Worm (Caenorhabditis elegans) whole organism, L2 larva: ENCODE results near the gene ntl-3.

ENCODE experiments used
- C34F6.9 ChIP-seq: fragments of 150-350 bp; optimal IDR thresholded peaks from 2 replicates; lab custom pipeline; 2014; ENCODE audit warnings: missing biosample characterization, missing genetic modification characterization
- Y55F3AM.14 ChIP-seq: fragments of 200-800 bp; sonication (Bioruptor generic); optimal IDR thresholded peaks from 2 replicates; lab custom pipeline; 2018; ENCODE audit warnings: mild to moderate bottlenecking, missing genetic modification characterization, missing compliant biosample characterization
- blmp-1 ChIP-seq: sonication (generic microtip); optimal IDR thresholded peaks from 2 replicates; lab custom pipeline; 2017; ENCODE audit warnings: missing genetic modification characterization, mild to moderate bottlenecking, missing compliant biosample characterization, antibody characterized with exemption, moderate library complexity; ENCODE audit not compliant: insufficient read depth
- ceh-16 ChIP-seq: fragments of 150-350 bp; optimal IDR thresholded peaks from 2 replicates; lab custom pipeline; 2014; ENCODE audit warnings: missing biosample characterization, missing genetic modification characterization
- crh-2 ChIP-seq: sonication (generic microtip); optimal IDR thresholded peaks from 2 replicates; lab custom pipeline; 2017; ENCODE audit warnings: missing biosample characterization, missing genetic modification characterization
- dmd-4 ChIP-seq: sonication (generic microtip); optimal IDR thresholded peaks from 2 replicates; lab custom pipeline; 2017; ENCODE audit warnings: missing biosample characterization, missing genetic modification characterization
- egl-27 ChIP-seq: sonication (generic microtip); optimal IDR thresholded peaks from 3 replicates; lab custom pipeline; 2017; ENCODE audit warnings: missing biosample characterization, missing genetic modification reagents, missing genetic modification characterization
- elt-3 ChIP-seq: sonication (generic microtip); optimal IDR thresholded peaks from 2 replicates; lab custom pipeline; 2017; ENCODE audit warnings: missing biosample characterization, missing genetic modification characterization
- fos-1 ChIP-seq: fragments of 150-350 bp; optimal IDR thresholded peaks from 2 replicates; lab custom pipeline; 2014; ENCODE audit warnings: missing biosample characterization, missing genetic modification characterization
- gmeb-1 ChIP-seq: fragments of 150-350 bp; optimal IDR thresholded peaks from 2 replicates; lab custom pipeline; 2014; ENCODE audit warnings: missing biosample characterization, missing genetic modification characterization
- lin-11 ChIP-seq: fragments of 150-350 bp; sonication (generic microtip); optimal IDR thresholded peaks from 2 replicates; lab custom pipeline; 2014; ENCODE audit warnings: missing biosample characterization, missing genetic modification characterization, inconsistent platforms, mixed read lengths
- lsy-2 ChIP-seq, 2 experiments: fragments of 150-350 bp in 1 of 2; sonication (generic microtip) in 1 of 2; optimal IDR thresholded peaks; 2 replicates each; lab custom pipeline; 2014 to 2017; ENCODE audit warnings: missing biosample characterization in 2 of 2, missing genetic modification characterization in 2 of 2
- mab-5 ChIP-seq: fragments of 150-350 bp; optimal IDR thresholded peaks from 2 replicates; lab custom pipeline; 2014; ENCODE audit warnings: missing biosample characterization, missing genetic modification characterization
- mbf-1 ChIP-seq: sonication (generic microtip); optimal IDR thresholded peaks from 2 replicates; lab custom pipeline; 2017; ENCODE audit warnings: missing biosample characterization, missing genetic modification characterization
- mdl-1 ChIP-seq, 2 experiments: fragments of 150-350 bp in 1 of 2; sonication (generic microtip) in 1 of 2; optimal IDR thresholded peaks; 2 replicates each; lab custom pipeline; 2017; ENCODE audit warnings: missing biosample characterization in 2 of 2, missing genetic modification characterization in 2 of 2
- nhr-10 ChIP-seq: sonication (generic microtip); optimal IDR thresholded peaks from 2 replicates; lab custom pipeline; 2017; ENCODE audit warnings: missing biosample characterization, missing genetic modification characterization
- nhr-129 ChIP-seq: fragments of 150-350 bp; optimal IDR thresholded peaks from 2 replicates; lab custom pipeline; 2014; ENCODE audit warnings: missing biosample characterization, missing genetic modification characterization
- nhr-21 ChIP-seq: fragments of 150-350 bp; optimal IDR thresholded peaks from 2 replicates; lab custom pipeline; 2014; ENCODE audit warnings: missing biosample characterization, missing genetic modification characterization
- nhr-23 ChIP-seq: fragments of 150-350 bp; optimal IDR thresholded peaks from 2 replicates; lab custom pipeline; 2014; ENCODE audit warnings: missing biosample characterization, missing genetic modification reagents, missing genetic modification characterization
- nhr-237 ChIP-seq: fragments of 150-350 bp; optimal IDR thresholded peaks from 2 replicates; lab custom pipeline; 2014; ENCODE audit warnings: missing biosample characterization, missing genetic modification characterization
- nhr-25 ChIP-seq: fragments of 150-350 bp; sonication (generic microtip); optimal IDR thresholded peaks from 3 replicates; lab custom pipeline; 2014; ENCODE audit warnings: missing biosample characterization, missing genetic modification characterization
- nhr-6 ChIP-seq: fragments of 150-350 bp; optimal IDR thresholded peaks from 2 replicates; lab custom pipeline; 2014; ENCODE audit warnings: missing biosample characterization, missing genetic modification characterization
- nhr-77 ChIP-seq: fragments of 150-350 bp; optimal IDR thresholded peaks from 2 replicates; lab custom pipeline; 2014; ENCODE audit warnings: missing biosample characterization, missing genetic modification characterization
- sem-4 ChIP-seq: fragments of 150-350 bp; optimal IDR thresholded peaks from 2 replicates; lab custom pipeline; 2014; ENCODE audit warnings: missing biosample characterization, missing genetic modification reagents, missing genetic modification characterization
- sma-3 ChIP-seq: sonication (generic microtip); optimal IDR thresholded peaks from 2 replicates; lab custom pipeline; 2016; ENCODE audit warnings: missing genetic modification reagents, missing genetic modification characterization, missing compliant biosample characterization
- sma-9 ChIP-seq, 2 experiments: fragments of 150-350 bp in 1 of 2; sonication (generic microtip) in 1 of 2; optimal IDR thresholded peaks; 2 replicates each; lab custom pipeline; 2014 to 2016; ENCODE audit warnings: missing genetic modification characterization in 2 of 2, mild to moderate bottlenecking in 1 of 2, missing biosample characterization in 1 of 2, missing compliant biosample characterization in 1 of 2, missing genetic modification reagents in 1 of 2, moderate library complexity in 1 of 2
- snpc-4 ChIP-seq: fragments of 150-350 bp; optimal IDR thresholded peaks from 2 replicates; lab custom pipeline; 2014; ENCODE audit warnings: missing biosample characterization, missing genetic modification characterization
- unc-39 ChIP-seq: fragments of 150-350 bp; optimal IDR thresholded peaks from 2 replicates; lab custom pipeline; 2014; ENCODE audit warnings: missing biosample characterization, missing genetic modification characterization
- unc-55 ChIP-seq: fragments of 150-350 bp; sonication (generic microtip); optimal IDR thresholded peaks from 3 replicates; lab custom pipeline; 2014; ENCODE audit warnings: missing biosample characterization, missing genetic modification reagents, missing genetic modification characterization
- unc-62 ChIP-seq: fragments of 150-350 bp; optimal IDR thresholded peaks from 2 replicates; lab custom pipeline; 2014; ENCODE audit warnings: missing biosample characterization, missing genetic modification reagents, missing genetic modification characterization
- zag-1 ChIP-seq: fragments of 150-350 bp; optimal IDR thresholded peaks from 2 replicates; lab custom pipeline; 2014; ENCODE audit warnings: missing biosample characterization, missing genetic modification characterization
- ztf-4 ChIP-seq: fragments of 150-350 bp; optimal IDR thresholded peaks from 2 replicates; lab custom pipeline; 2014; ENCODE audit warnings: missing biosample characterization, missing genetic modification characterization

The ntl-3 gene

DNA sequence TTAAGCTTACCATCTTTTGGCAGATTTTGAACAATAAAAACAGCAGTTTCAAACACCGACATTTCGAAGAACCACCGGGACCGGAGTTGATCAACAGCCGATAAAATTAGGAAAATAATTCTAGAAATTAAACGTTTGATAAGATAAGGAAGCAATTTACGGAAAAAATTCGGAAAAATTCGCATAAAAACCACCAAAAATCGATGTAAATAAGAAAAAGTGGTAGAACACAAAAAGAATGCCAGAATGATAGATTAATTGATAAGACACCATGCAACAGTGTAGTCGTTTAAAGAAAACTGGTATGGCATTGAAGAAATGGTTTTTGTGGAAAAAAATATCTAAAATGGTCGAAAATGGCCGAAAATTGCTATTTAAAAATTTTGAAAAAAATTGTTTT lies 23.9 kb downstream of the ntl-3 start, which contains the start of gene maa-1:
Gene maa-1, minus strand, starts transcription at position 120 of the 400 bp plus-strand sequence.
- TF ChIP-seq gmeb-1 (tag; lab: Kevin White, UChicago) (peak; percentile 9), lsy-2 (tag; optimal IDR thresholded peaks at IDR 0.05; lab: Kevin White, UChicago) (no peak), fos-1 (tag; lab: Kevin White, UChicago) (peak; percentile 42), crh-2 (tag; lab: Kevin White, UChicago) (peak; percentile 1)

DNA sequence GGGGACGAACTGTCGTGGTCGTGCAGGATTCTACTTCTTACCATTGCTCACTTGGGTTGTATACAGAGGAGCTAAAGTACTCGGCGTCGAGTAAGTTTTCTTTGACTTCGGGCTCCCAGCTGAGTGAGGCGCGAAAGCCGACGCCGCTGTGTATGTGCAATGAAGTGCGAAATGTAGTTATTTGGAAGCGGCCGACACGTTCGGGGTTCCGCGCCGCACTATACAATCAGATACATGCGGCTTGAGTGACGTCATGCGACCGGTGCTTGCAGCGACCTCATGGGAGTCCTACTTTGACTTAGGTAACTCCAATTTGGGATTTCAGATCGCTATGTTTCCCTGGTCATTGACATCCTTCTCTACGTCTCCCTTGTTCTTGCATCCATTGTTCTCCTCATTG lies 28.4 kb downstream of the ntl-3 start:
- TF ChIP-seq egl-27, result no peak
- no peak for TF ChIP-seq nhr-6 (tag; lab: Kevin White, UChicago)
- TF ChIP-seq snpc-4 (tag; lab: Kevin White, UChicago), result peak; percentile 81
- TF ChIP-seq lin-11 (tag; lab: Kevin White, UChicago), result no peak
- TF ChIP-seq nhr-23, result no peak

DNA sequence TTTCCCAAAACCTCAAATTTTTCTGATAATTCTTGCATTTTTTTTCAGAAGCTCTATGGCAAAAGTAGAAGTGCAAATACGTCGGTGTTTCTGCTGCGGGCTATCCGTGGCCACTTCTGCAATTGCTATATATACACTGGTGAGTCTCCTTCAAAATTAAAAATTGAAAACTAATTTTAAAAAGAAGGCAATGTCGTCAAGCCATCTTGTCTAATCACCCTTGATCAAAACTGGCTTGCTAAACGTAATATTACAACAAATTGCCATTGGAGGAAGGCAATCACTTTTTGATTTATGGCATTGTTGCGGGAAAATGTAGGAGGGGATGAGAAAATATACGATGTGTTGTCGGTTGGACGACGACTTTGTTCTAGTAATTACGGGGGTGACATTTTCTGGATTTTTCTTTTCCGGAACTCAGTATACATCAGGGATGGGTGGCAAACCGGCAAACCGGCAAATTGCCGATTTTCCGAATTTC lies 29.7 kb downstream of the ntl-3 start, which contains the start of gene C18D11.1:
Gene C18D11.1, plus strand, starts transcription at position 51 of the 481 bp plus-strand sequence.
- peak; percentile 26 for TF ChIP-seq nhr-25 (tag; lab: Kevin White, UChicago)
- no peak for TF ChIP-seq dmd-4
- no peak for TF ChIP-seq mab-5 (tag; lab: Kevin White, UChicago)

DNA sequence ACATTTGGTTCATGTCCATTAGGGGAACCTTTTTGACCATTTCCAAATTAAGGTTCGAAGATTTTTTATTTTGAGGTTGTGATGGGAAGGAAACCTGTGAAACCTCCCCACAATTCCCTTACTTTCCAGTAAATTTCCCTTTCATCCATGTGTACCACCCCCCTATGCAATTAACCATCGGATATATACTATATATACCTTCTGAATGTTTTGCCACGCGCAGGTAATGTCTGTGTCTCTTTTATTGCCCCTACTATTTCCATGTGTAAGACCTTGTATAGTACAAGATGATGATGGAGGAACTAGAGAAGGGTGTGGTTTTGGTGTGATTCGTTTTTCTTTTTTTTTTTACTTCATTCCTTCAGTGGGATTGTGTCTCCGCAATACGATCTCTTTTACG lies 31.6 kb downstream of the ntl-3 start:
- no peak for TF ChIP-seq unc-62 (GFP tag; lab: Kevin White, UChicago)
- TF ChIP-seq nhr-6 (tag; lab: Kevin White, UChicago), result peak; percentile 22
- peak; percentile 37 for TF ChIP-seq sma-3
- TF ChIP-seq ceh-16 (tag; lab: Kevin White, UChicago), result no peak
- peak; percentile 39 for TF ChIP-seq nhr-25 (tag; lab: Kevin White, UChicago)
- peak; percentile 45 for TF ChIP-seq sma-9 (GFP tag; optimal IDR thresholded peaks at IDR 0.05; lab: Kevin White, UChicago)
- TF ChIP-seq sma-9 (tag; optimal IDR thresholded peaks at IDR 0.05; lab: Kevin White, UChicago), result no peak
- no peak for TF ChIP-seq unc-39 (tag; lab: Kevin White, UChicago)
- TF ChIP-seq sem-4 (tag; lab: Kevin White, UChicago), result peak; percentile 64
- peak; percentile 61 for TF ChIP-seq blmp-1
- TF ChIP-seq gmeb-1 (tag; lab: Kevin White, UChicago), result no peak
- no peak for TF ChIP-seq ztf-4 (tag; lab: Kevin White, UChicago)
- TF ChIP-seq mbf-1 (tag; lab: Kevin White, UChicago), result no peak

DNA sequence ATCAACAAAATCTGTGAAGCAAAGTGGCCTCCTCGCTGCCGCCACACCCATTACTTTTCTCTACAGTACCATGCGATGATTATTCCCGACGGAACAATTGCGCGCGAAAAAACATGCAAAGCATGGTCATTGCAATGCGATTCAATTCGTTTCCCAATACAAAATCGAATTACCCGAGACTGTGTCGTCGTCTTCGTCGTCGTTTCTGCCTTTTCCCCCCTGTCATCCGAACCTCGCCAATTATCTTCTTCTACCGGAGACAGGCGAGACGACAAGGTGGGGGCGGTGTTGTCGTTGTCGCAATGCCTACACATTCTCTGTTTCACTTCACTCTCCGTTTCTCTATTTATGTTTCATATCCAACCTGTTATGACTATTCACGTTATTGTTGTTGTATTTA lies 34.4 kb downstream of the ntl-3 start:
- TF ChIP-seq Y55F3AM.14 (GFP tag; lab: Kevin White, UChicago) (no peak), sma-3 (peak; percentile 39), unc-39 (tag; lab: Kevin White, UChicago) (no peak), lin-11 (tag; lab: Kevin White, UChicago) (no peak), mdl-1 (tag; optimal IDR thresholded peaks at IDR 0.05; lab: Kevin White, UChicago) (no peak), nhr-23 (no peak), unc-55 (no peak), nhr-10 (tag; lab: Kevin White, UChicago) (no peak), nhr-77 (tag; lab: Kevin White, UChicago) (no peak), sma-9 (GFP tag; optimal IDR thresholded peaks at IDR 0.05; lab: Kevin White, UChicago) (peak; percentile 5), sma-9 (tag; optimal IDR thresholded peaks at IDR 0.05; lab: Kevin White, UChicago) (no peak), C34F6.9 (tag; lab: Kevin White, UChicago) (no peak), nhr-25 (tag; lab: Kevin White, UChicago) (peak; percentile 56), nhr-129 (peak; percentile 40), nhr-237 (tag; lab: Kevin White, UChicago) (no peak), unc-62 (GFP tag; lab: Kevin White, UChicago) (no peak), ztf-4 (tag; lab: Kevin White, UChicago) (no peak), mbf-1 (tag; lab: Kevin White, UChicago) (no peak), egl-27 (no peak), nhr-21 (tag; lab: Kevin White, UChicago) (peak; percentile 42), elt-3 (tag; lab: Kevin White, UChicago) (no peak), ceh-16 (tag; lab: Kevin White, UChicago) (no peak), fos-1 (tag; lab: Kevin White, UChicago) (peak; percentile 6), zag-1 (tag; lab: Kevin White, UChicago) (no peak), mab-5 (tag; lab: Kevin White, UChicago) (no peak), lsy-2 (tag; optimal IDR thresholded peaks at IDR 0.05; lab: Kevin White, UChicago) (peak in 1 of 2 experiments; percentile 32)
